Fruit fly (Drosophila melanogaster) whole organism, wandering third instar larva: ENCODE data around the gene Rab9Fb.

Experiments used
- Abd-B ChIP-seq: fragments of >200 bp; optimal IDR thresholded peaks from 2 replicates; lab custom pipeline; 2017; ENCODE audit warnings: missing biosample characterization, missing genetic modification characterization
- Jra ChIP-seq: sonication (Bioruptor generic); optimal IDR thresholded peaks from 2 replicates; lab custom pipeline; 2016; ENCODE audit warnings: missing biosample characterization, missing genetic modification characterization
- Vsx2 ChIP-seq: fragments of 200-300, 225-300 bp; sonication (Bioruptor generic); optimal IDR thresholded peaks from 2 replicates; lab custom pipeline; 2018; ENCODE audit warnings: missing biosample characterization, missing genetic modification characterization; ENCODE audit not compliant: partially characterized antibody
- dmrt93B ChIP-seq: fragments of 200-800 bp; sonication (Bioruptor generic); optimal IDR thresholded peaks from 2 replicates; lab custom pipeline; 2018; ENCODE audit warnings: missing biosample characterization, mild to moderate bottlenecking, missing genetic modification characterization

DNA sequence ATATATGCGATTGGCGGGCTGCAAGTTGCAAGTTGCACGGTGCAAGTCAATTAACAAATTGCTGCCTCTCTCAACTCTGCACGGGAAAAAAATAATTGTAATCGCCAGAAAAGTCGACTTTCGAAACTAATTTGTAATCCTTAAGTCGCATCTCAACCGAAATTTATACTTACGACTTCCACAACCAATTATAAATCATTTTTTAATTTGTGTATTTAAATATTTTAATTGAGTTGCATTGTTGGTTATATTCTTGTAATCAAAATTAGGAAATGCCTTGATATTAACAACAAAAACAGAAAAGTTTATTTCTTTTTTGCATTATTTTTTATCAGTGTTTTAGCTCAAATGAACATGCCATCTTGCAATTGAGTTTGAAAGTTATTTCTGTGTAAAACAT is 7.6 kb upstream of the Rab9Fb start:
- TF ChIP-seq dmrt93B (no peak), Jra (GFP tag; lab: Kevin White, UChicago) (no peak), Abd-B (no peak), Vsx2 (GFP tag; lab: Kevin White, UChicago) (no peak)
